Fruit fly (Drosophila melanogaster): Measurements from ENCODE around the gene CG14566.
A peak's percentile ranks its signal among the peaks of the same experiment; 100 is the strongest.

The CG14566 gene

DNA sequence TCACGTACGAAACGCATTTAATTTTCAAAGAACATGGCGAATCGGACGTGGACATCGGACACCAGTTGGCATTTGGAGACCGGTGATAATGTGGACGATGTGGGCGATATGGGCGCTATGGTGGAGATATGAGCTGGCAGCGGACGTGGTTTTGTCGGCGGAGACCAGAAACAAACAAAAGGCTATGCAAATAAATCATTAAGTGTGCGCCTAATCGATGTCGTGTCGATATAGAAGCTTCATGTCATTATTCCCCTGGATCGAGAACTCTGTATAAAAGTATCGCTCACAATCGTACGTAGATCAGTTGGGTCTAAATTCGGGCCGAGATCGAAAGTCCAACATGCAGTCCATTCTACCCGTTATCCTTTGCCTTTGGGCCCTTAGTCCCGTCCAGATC, 1.1 kb upstream of the CG14566 start, which contains the start of gene CG14572:
Gene CG14572 (plus strand): TSS at position 301 of the 400 bp plus-strand sequence.
- TF ChIP-seq CG14711 (tag; optimal IDR thresholded peaks at IDR 0.05) = no peak
- no peak for TF ChIP-seq Crg-1 (GFP tag; optimal IDR thresholded peaks at IDR 0.05)
- no peak for TF ChIP-seq CG12768 (GFP tag; optimal IDR thresholded peaks at IDR 0.05)
- no peak for TF ChIP-seq cnc (optimal IDR thresholded peaks at IDR 0.05)
- TF ChIP-seq Hr96 (GFP tag; optimal IDR thresholded peaks at IDR 0.05) = no peak
- TF ChIP-seq CG1620 (GFP tag; optimal IDR thresholded peaks at IDR 0.05) = no peak
- no peak for TF ChIP-seq cic (GFP tag; optimal IDR thresholded peaks at IDR 0.05)
- TF ChIP-seq CG11617 (GFP tag; optimal IDR thresholded peaks at IDR 0.05) = no peak
- no peak for TF ChIP-seq kay (GFP tag; ENCODE audit: borderline replicate concordance)
- no peak for TF ChIP-seq CG7101 (tag; optimal IDR thresholded peaks at IDR 0.05)

DNA sequence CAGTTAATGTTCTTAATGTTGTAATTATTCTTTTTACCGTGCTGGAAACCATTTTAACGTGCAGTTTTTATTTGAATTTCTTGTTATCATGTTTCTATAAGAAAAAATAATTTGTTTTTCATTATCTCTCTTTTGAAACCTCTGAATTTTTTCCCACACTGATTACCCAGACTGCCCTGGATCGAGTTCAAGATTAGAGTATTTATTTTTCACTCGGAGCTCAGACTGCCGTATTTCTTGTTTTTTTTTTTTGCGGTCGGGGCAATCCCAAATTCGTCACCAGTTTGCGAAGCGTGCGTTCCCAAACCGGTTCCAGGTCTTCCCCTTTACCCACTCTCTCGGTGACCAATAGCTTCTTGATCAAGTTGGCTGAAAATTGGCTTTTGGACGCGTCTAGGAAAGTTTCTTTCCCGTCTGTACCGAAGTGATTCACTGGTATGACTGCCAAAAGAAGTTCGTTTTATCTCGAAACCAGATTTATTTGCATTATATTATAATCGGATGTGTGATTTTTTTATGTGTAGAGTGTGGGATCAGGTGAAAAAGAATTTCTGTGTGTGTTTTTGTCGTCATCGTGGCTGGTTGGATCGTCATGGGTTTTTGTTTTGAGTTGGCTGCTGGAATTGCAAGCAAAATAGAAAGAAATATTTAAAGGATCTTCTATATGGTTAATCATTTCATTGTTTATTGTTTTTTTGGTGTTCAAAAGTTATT, 935 bp downstream of the CG14566 start:
- TF ChIP-seq Clk (GFP tag; optimal IDR thresholded peaks at IDR 0.05) (no peak), kay (GFP tag; ENCODE audit: borderline replicate concordance) (peak; percentile 53)

DNA sequence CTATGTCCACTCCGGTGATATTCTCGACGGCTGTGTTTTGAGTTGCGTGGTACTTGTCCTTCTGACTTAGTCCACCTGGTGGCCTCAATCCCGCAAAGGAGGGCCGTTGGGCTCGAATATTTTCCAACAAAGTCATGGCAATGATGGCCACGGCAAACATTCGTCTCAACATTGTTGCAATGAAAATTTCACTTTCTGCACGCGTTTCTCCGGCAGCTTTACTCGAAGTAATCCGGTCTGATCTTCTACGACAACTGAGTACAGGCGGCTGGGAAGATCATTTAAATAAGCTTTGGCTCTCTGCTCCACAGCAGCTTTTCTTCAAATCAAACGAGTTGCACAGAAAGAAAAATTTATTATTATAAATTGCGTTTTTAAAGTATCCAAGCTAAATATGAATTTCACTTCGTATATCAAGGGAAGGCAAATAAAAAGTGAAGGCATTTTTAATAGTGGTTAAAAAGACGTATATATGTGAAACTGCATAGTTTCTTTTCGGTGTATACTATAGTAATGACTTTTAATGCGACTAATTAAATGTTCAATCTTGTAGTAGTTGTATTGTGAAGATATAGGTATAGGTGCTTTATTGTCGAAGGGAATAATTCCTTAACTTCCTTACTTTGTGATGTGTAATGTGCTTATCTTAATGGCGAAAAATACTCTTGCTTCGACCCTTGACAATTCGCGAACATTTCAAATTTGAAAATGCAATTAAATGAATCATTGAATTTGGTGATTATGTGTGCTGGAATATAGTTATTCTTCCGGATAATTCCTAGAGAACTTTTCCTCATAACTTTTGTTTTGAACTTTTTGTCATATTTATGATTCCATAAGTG, 1.7 kb downstream of the CG14566 start, which contains the start of gene CG14567:
Gene CG14567 (minus strand): TSS at position 256 of the 842 bp plus-strand sequence.
- no peak for TF ChIP-seq CG14711 (tag; optimal IDR thresholded peaks at IDR 0.05)
- peak; percentile 28 for TF ChIP-seq CG33017 (tag; optimal IDR thresholded peaks at IDR 0.05)
- TF ChIP-seq CG7101 (tag; optimal IDR thresholded peaks at IDR 0.05) = peak; percentile 5
- TF ChIP-seq cic (GFP tag; optimal IDR thresholded peaks at IDR 0.05) = no peak

DNA sequence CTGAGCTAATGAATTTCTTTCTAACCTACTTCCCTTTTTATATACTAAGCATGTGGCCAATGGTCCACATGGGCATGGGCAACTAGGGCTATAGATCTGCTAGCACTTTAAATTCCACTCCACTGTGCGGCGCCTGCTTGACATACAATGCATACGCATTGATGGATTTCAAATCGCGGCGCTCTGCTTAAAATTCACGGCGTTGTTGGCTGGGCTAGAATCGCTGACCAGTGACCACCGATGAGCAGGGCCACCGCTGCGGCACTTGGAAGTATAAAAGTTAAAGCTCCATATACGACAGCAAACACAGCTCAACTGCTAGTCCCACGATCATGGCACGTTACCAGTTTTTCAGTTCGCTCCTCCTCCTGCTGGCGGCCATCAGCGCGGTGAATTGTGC, 6.3 kb downstream of the CG14566 start, which contains the start of gene CG14573:
Gene CG14573 (plus strand): TSS at position 301 of the 400 bp plus-strand sequence.
- no peak for TF ChIP-seq Clk (GFP tag; optimal IDR thresholded peaks at IDR 0.05)
- TF ChIP-seq cic (GFP tag; optimal IDR thresholded peaks at IDR 0.05) = no peak
- no peak for TF ChIP-seq CG11617 (GFP tag; optimal IDR thresholded peaks at IDR 0.05)
- no peak for TF ChIP-seq CG5204 (GFP tag; optimal IDR thresholded peaks at IDR 0.05)
- TF ChIP-seq Mnt (GFP tag; optimal IDR thresholded peaks at IDR 0.05) = no peak
- TF ChIP-seq CG1620 (GFP tag; optimal IDR thresholded peaks at IDR 0.05) = no peak
- TF ChIP-seq CG7101 (tag; optimal IDR thresholded peaks at IDR 0.05) = no peak
- no peak for TF ChIP-seq CG33017 (tag; optimal IDR thresholded peaks at IDR 0.05)
- TF ChIP-seq tj (GFP tag; optimal IDR thresholded peaks at IDR 0.05) = no peak
- TF ChIP-seq toe (GFP tag; optimal IDR thresholded peaks at IDR 0.05) = no peak
- no peak for TF ChIP-seq cnc (optimal IDR thresholded peaks at IDR 0.05)
- TF ChIP-seq CG7045 (GFP tag; optimal IDR thresholded peaks at IDR 0.05) = no peak
- TF ChIP-seq ovo (GFP tag; optimal IDR thresholded peaks at IDR 0.05) = no peak
- TF ChIP-seq pad (GFP tag; optimal IDR thresholded peaks at IDR 0.05) = no peak
- TF ChIP-seq CG12768 (GFP tag; optimal IDR thresholded peaks at IDR 0.05) = no peak
- no peak for TF ChIP-seq CG14711 (tag; optimal IDR thresholded peaks at IDR 0.05)
- no peak for TF ChIP-seq kay (GFP tag; ENCODE audit: borderline replicate concordance)
- TF ChIP-seq bab1 (GFP tag; optimal IDR thresholded peaks at IDR 0.05) = no peak
- TF ChIP-seq Crg-1 (GFP tag; optimal IDR thresholded peaks at IDR 0.05) = no peak
- TF ChIP-seq Hr96 (GFP tag; optimal IDR thresholded peaks at IDR 0.05) = no peak

DNA sequence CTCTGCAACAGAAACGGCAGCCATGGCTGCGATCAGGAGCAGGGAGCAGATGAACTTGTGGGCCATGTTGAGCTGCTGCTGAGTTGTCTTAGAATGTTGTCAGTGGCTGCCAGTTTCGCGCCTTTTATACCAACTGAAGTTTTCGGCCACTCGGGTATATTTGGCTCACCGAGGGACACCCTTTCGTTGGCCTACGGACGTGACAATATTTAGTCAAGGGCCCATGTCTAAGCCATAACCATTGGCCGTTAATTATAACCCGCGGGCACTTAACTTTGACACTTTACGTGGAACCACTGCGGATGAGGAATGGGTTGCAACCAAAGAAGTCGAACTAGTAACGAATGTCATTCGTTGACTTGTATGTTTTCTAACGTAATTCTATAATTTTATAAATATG, 6.7 kb downstream of the CG14566 start, which contains the start of gene CG14568:
Gene CG14568 (minus strand): TSS at position 101 of the 400 bp plus-strand sequence.
- no peak for TF ChIP-seq CG14711 (tag; optimal IDR thresholded peaks at IDR 0.05)
- no peak for TF ChIP-seq bab1 (GFP tag; optimal IDR thresholded peaks at IDR 0.05)
- TF ChIP-seq CG5204 (GFP tag; optimal IDR thresholded peaks at IDR 0.05) = no peak
- TF ChIP-seq Mnt (GFP tag; optimal IDR thresholded peaks at IDR 0.05) = no peak
- TF ChIP-seq pad (GFP tag; optimal IDR thresholded peaks at IDR 0.05) = no peak

DNA sequence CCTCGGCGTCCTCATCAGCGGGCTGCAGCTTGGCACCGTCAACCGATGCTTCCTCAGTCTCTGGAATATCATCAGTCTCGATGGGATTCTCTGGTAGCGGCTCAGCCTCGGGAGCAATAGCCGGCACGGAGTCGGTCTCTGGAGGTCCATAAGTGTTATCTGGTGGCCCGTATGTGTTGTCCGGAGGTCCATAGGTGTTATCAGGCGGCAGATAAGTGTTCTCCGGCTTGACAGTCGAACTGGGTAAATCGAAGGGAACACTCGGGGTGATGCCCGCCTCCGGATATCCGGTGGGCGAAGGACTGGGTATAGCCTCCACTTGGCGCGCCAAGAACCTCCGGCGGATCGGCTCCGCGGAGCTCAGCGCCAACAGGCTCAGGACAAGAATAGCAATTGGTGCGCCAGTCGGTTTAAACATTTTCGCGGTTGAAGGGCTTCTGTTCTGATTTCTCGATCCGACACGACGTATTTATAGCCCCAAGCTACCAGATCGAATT, 9.0 kb downstream of the CG14566 start, which contains the start of gene CG14569:
Gene CG14569 (minus strand): TSS at position 447 of the 497 bp plus-strand sequence.
- no peak for TF ChIP-seq ovo (GFP tag; optimal IDR thresholded peaks at IDR 0.05)
- no peak for TF ChIP-seq Hr96 (GFP tag; optimal IDR thresholded peaks at IDR 0.05)
- no peak for TF ChIP-seq CG11617 (GFP tag; optimal IDR thresholded peaks at IDR 0.05)
- TF ChIP-seq CG33017 (tag; optimal IDR thresholded peaks at IDR 0.05) = no peak
- no peak for TF ChIP-seq CG12768 (GFP tag; optimal IDR thresholded peaks at IDR 0.05)
- TF ChIP-seq cic (GFP tag; optimal IDR thresholded peaks at IDR 0.05) = no peak
- no peak for TF ChIP-seq Mnt (GFP tag; optimal IDR thresholded peaks at IDR 0.05)
- TF ChIP-seq CG5204 (GFP tag; optimal IDR thresholded peaks at IDR 0.05) = no peak
- no peak for TF ChIP-seq toe (GFP tag; optimal IDR thresholded peaks at IDR 0.05)
- TF ChIP-seq tj (GFP tag; optimal IDR thresholded peaks at IDR 0.05) = no peak
- TF ChIP-seq pad (GFP tag; optimal IDR thresholded peaks at IDR 0.05) = no peak
- TF ChIP-seq Crg-1 (GFP tag; optimal IDR thresholded peaks at IDR 0.05) = no peak
- no peak for TF ChIP-seq Clk (GFP tag; optimal IDR thresholded peaks at IDR 0.05)
- TF ChIP-seq CG7045 (GFP tag; optimal IDR thresholded peaks at IDR 0.05) = no peak
- TF ChIP-seq cnc (optimal IDR thresholded peaks at IDR 0.05) = no peak
- TF ChIP-seq CG7101 (tag; optimal IDR thresholded peaks at IDR 0.05) = no peak
- TF ChIP-seq kay (GFP tag; ENCODE audit: borderline replicate concordance) = no peak
- no peak for TF ChIP-seq CG1620 (GFP tag; optimal IDR thresholded peaks at IDR 0.05)
- TF ChIP-seq CG14711 (tag; optimal IDR thresholded peaks at IDR 0.05) = no peak
- TF ChIP-seq bab1 (GFP tag; optimal IDR thresholded peaks at IDR 0.05) = no peak
